Fruit fly (Drosophila melanogaster): ENCODE data around the gene vap.

Gene vap

dm6 chrX:16005551-16006197 lies at the start of gene vap, which contains the start of gene CG12698:
TSS of gene vap (minus strand) at chrX:16005812.
TSS of gene CG12698 (plus strand) at chrX:16006147.
- TF ChIP-seq trem (tag; optimal IDR thresholded peaks at IDR 0.05), result peak; percentile 64
- TF ChIP-seq Sry-δ (GFP tag; optimal IDR thresholded peaks at IDR 0.05), result peak; percentile 70
- TF ChIP-seq CG3838 (GFP tag; optimal IDR thresholded peaks at IDR 0.05), result no peak
- TF ChIP-seq Gug (GFP tag; IDR thresholded peaks at IDR 0.05), result no peak
- TF ChIP-seq E2f2 (GFP tag; IDR thresholded peaks at IDR 0.05), result peak; percentile 63
- TF ChIP-seq slp2 (GFP tag; optimal IDR thresholded peaks at IDR 0.05), result no peak
- peak; percentile 65 for TF ChIP-seq MESR4 (GFP tag; optimal IDR thresholded peaks at IDR 0.05)
- TF ChIP-seq MTF-1 (GFP tag; optimal IDR thresholded peaks at IDR 0.05; ENCODE audit: borderline replicate concordance), result no peak
- TF ChIP-seq ewg (GFP tag; optimal IDR thresholded peaks at IDR 0.05), result peak; percentile 94
- TF ChIP-seq CG31224 (GFP tag; IDR thresholded peaks at IDR 0.05), result no peak
- peak; percentile 78 for TF ChIP-seq CG2116 (GFP tag; optimal IDR thresholded peaks at IDR 0.05)
- peak; percentile 75 for TF ChIP-seq ssp (GFP tag; IDR thresholded peaks at IDR 0.05)
- TF ChIP-seq Opbp (GFP tag; IDR thresholded peaks at IDR 0.05; ENCODE audit: partially characterized antibody), result peak; percentile 68; the same call in 2 of the 3 replicates
- TF ChIP-seq CrebB (tag; optimal IDR thresholded peaks at IDR 0.05), result no peak
- no peak for TF ChIP-seq psq (GFP tag; optimal IDR thresholded peaks at IDR 0.05)
- peak; percentile 35; the same call in 1 of the 2 replicates for TF ChIP-seq sna (GFP tag; IDR thresholded peaks at IDR 0.05; ENCODE audit: partially characterized antibody)
- TF ChIP-seq dm (GFP tag; optimal IDR thresholded peaks at IDR 0.05), result peak; percentile 2
- peak; percentile 41 for TF ChIP-seq CG1024 (GFP tag; IDR thresholded peaks at IDR 0.05)
- peak; percentile 69 for TF ChIP-seq Scr (GFP tag; IDR thresholded peaks at IDR 0.05; ENCODE audit: partially characterized antibody)
- TF ChIP-seq sens (GFP tag), result peak; percentile 69
- TF ChIP-seq CG17802 (tag; optimal IDR thresholded peaks at IDR 0.05), result peak; percentile 91
- TF ChIP-seq CG13287 (GFP tag; IDR thresholded peaks at IDR 0.05; ENCODE audit: partially characterized antibody), result peak; percentile 73
- TF ChIP-seq CG12236 (GFP tag; optimal IDR thresholded peaks at IDR 0.05), result no peak
- no peak for TF ChIP-seq Ets65A (GFP tag)
- peak; percentile 27 for TF ChIP-seq Lhr (GFP tag; optimal IDR thresholded peaks at IDR 0.05)
- peak; percentile 38 for TF ChIP-seq YL-1 (GFP tag; optimal IDR thresholded peaks at IDR 0.05)
- peak; percentile 56; the same call in 1 of the 2 replicates for TF ChIP-seq CG42726 (GFP tag; IDR thresholded peaks at IDR 0.05; ENCODE audit: partially characterized antibody)
- TF ChIP-seq Myb (GFP tag; optimal IDR thresholded peaks at IDR 0.05), result peak; percentile 87
- no peak for TF ChIP-seq CG10366 (GFP tag; IDR thresholded peaks at IDR 0.05)
- peak; percentile 25 for TF ChIP-seq nmo (GFP tag; optimal IDR thresholded peaks at IDR 0.05)
- TF ChIP-seq CG7357 (GFP tag; IDR thresholded peaks at IDR 0.05), result peak; percentile 91
- peak; percentile 78 for TF ChIP-seq Bgb (GFP tag; IDR thresholded peaks at IDR 0.05; ENCODE audit: partially characterized antibody)
- TF ChIP-seq CG9797 (GFP tag; optimal IDR thresholded peaks at IDR 0.05), result peak; percentile 66
- TF ChIP-seq CG30020 (tag; optimal IDR thresholded peaks at IDR 0.05), result peak; percentile 96
- peak; percentile 30 for TF ChIP-seq phol (tag; optimal IDR thresholded peaks at IDR 0.05)
- peak; percentile 92 for TF ChIP-seq stwl (tag; optimal IDR thresholded peaks at IDR 0.05)
- TF ChIP-seq MBD-R2 (GFP tag; IDR thresholded peaks at IDR 0.05), result peak; percentile 59
- TF ChIP-seq CG2120 (GFP tag; optimal IDR thresholded peaks at IDR 0.05), result peak; percentile 8
- no peak for TF ChIP-seq Atf6 (GFP tag; IDR thresholded peaks at IDR 0.05)
- TF ChIP-seq CG12299 (tag; optimal IDR thresholded peaks at IDR 0.05), result no peak
- no peak for TF ChIP-seq CG11695 (GFP tag; IDR thresholded peaks at IDR 0.05)
- TF ChIP-seq nerfin-2 (GFP tag; IDR thresholded peaks at IDR 0.05; ENCODE audit: partially characterized antibody), result peak; percentile 55; the same call in 1 of the 2 replicates
- TF ChIP-seq Poxn (GFP tag; IDR thresholded peaks at IDR 0.05), result no peak
- TF ChIP-seq eve (GFP tag; optimal IDR thresholded peaks at IDR 0.05), result no peak
- peak; percentile 54 for TF ChIP-seq CG17186 (GFP tag; optimal IDR thresholded peaks at IDR 0.05)
- no peak for TF ChIP-seq Mes4 (GFP tag; optimal IDR thresholded peaks at IDR 0.05)
- peak; percentile 67 for TF ChIP-seq CG7963 (GFP tag; IDR thresholded peaks at IDR 0.05; ENCODE audit: partially characterized antibody)
- TF ChIP-seq Ets97D (GFP tag; optimal IDR thresholded peaks at IDR 0.05), result peak; percentile 64
- no peak for TF ChIP-seq twi (tag; optimal IDR thresholded peaks at IDR 0.05)

All from whole organism, embryonic.